Worm (Caenorhabditis elegans): ENCODE measurements around the gene daf-36.

- TF ChIP-seq unc-62 (GFP tag; optimal IDR thresholded peaks at IDR 0.05), result no peak
- TF ChIP-seq elt-3 (tag; optimal IDR thresholded peaks at IDR 0.05), result no peak
- TF ChIP-seq nhr-237 (tag; optimal IDR thresholded peaks at IDR 0.05), result no peak
- TF ChIP-seq ztf-11 (tag; optimal IDR thresholded peaks at IDR 0.05), result no peak
These were observed 2.9 kb upstream of the daf-36 start, which contains the start of gene fipr-4 for ce11 chrV:10228360-10228759.
